Worm (Caenorhabditis elegans): ENCODE measurements around the gene C45B11.5.

Gene C45B11.5

ce11 chrV:11075209-11076027, 33.8 kb downstream of the C45B11.5 start:
- TF ChIP-seq nhr-77 (tag; optimal IDR thresholded peaks at IDR 0.05) (no peak), unc-39 (tag; optimal IDR thresholded peaks at IDR 0.05) (no peak), nhr-11 (tag; optimal IDR thresholded peaks at IDR 0.05) (no peak), nhr-23 (tag; optimal IDR thresholded peaks at IDR 0.05) (peak; percentile 26), ama-1 (optimal IDR thresholded peaks at IDR 0.05) (peak; percentile 64), tbx-2 (tag; optimal IDR thresholded peaks at IDR 0.05) (no peak), nhr-25 (tag; optimal IDR thresholded peaks at IDR 0.05) (peak; percentile 68), mdl-1 (tag; optimal IDR thresholded peaks at IDR 0.05) (peak; percentile 23), aly-2 (tag; optimal IDR thresholded peaks at IDR 0.05) (no peak), ztf-4 (tag; optimal IDR thresholded peaks at IDR 0.05) (no peak), pha-4 (tag; optimal IDR thresholded peaks at IDR 0.05) (no peak), unc-62 (GFP tag; optimal IDR thresholded peaks at IDR 0.05) (no peak), ztf-11 (tag; optimal IDR thresholded peaks at IDR 0.05) (no peak), nfya-1 (tag; optimal IDR thresholded peaks at IDR 0.05; ENCODE audit: insufficient read depth) (peak; percentile 78), ceh-16 (tag; optimal IDR thresholded peaks at IDR 0.05) (no peak), nhr-76 (tag; optimal IDR thresholded peaks at IDR 0.05) (no peak), ceh-28 (tag; optimal IDR thresholded peaks at IDR 0.05) (no peak), elt-3 (tag; optimal IDR thresholded peaks at IDR 0.05) (no peak), nhr-237 (tag; optimal IDR thresholded peaks at IDR 0.05) (no peak), lin-15B (tag; optimal IDR thresholded peaks at IDR 0.05) (peak; percentile 61), jun-1 (tag; optimal IDR thresholded peaks at IDR 0.05) (no peak), lin-39 (tag; optimal IDR thresholded peaks at IDR 0.05) (no peak), snpc-4 (tag; optimal IDR thresholded peaks at IDR 0.05) (peak; percentile 28), hmg-11 (tag; optimal IDR thresholded peaks at IDR 0.05) (peak; percentile 85), ZK546.5 (tag; optimal IDR thresholded peaks at IDR 0.05) (no peak), fkh-2 (tag; optimal IDR thresholded peaks at IDR 0.05) (no peak), ceh-9 (tag; optimal IDR thresholded peaks at IDR 0.05) (no peak)

ce11 chrV:11076028-11076402, 34.4 kb downstream of the C45B11.5 start:
- TF ChIP-seq nhr-43 (tag; optimal IDR thresholded peaks at IDR 0.05; ENCODE audit: poor library complexity, severe bottlenecking) = peak; percentile 14
- TF ChIP-seq ceh-16 (tag; optimal IDR thresholded peaks at IDR 0.05) = no peak
- no peak for TF ChIP-seq pha-4 (tag; optimal IDR thresholded peaks at IDR 0.05)
- TF ChIP-seq tbx-2 (tag; optimal IDR thresholded peaks at IDR 0.05) = peak; percentile 34
- TF ChIP-seq nhr-23 (tag; optimal IDR thresholded peaks at IDR 0.05) = no peak

ce11 chrV:11076403-11076802, 34.8 kb downstream of the C45B11.5 start:
- TF ChIP-seq aly-2 (tag; optimal IDR thresholded peaks at IDR 0.05) (no peak), ztf-11 (tag; optimal IDR thresholded peaks at IDR 0.05) (no peak), pha-4 (tag; optimal IDR thresholded peaks at IDR 0.05) (peak; percentile 32), jun-1 (tag; optimal IDR thresholded peaks at IDR 0.05) (peak; percentile 4), elt-2 (tag; optimal IDR thresholded peaks at IDR 0.05) (peak; percentile 52), egl-27 (tag; optimal IDR thresholded peaks at IDR 0.05) (no peak), nhr-25 (tag; optimal IDR thresholded peaks at IDR 0.05) (peak; percentile 72), ceh-28 (tag; optimal IDR thresholded peaks at IDR 0.05) (no peak), lin-15B (tag; optimal IDR thresholded peaks at IDR 0.05) (no peak), ama-1 (optimal IDR thresholded peaks at IDR 0.05) (peak; percentile 94), pqm-1 (tag; optimal IDR thresholded peaks at IDR 0.05) (no peak), zag-1 (tag; optimal IDR thresholded peaks at IDR 0.05) (no peak), egl-5 (tag; optimal IDR thresholded peaks at IDR 0.05) (peak; percentile 8)

- TF ChIP-seq mdl-1 (tag; optimal IDR thresholded peaks at IDR 0.05) = no peak
- TF ChIP-seq unc-39 (tag; optimal IDR thresholded peaks at IDR 0.05) = no peak
- peak; percentile 88 for TF ChIP-seq fos-1 (tag; optimal IDR thresholded peaks at IDR 0.05)
- peak; percentile 23 for TF ChIP-seq skn-1 (tag; optimal IDR thresholded peaks at IDR 0.05)
- TF ChIP-seq sea-2 (GFP tag; optimal IDR thresholded peaks at IDR 0.05) = no peak
- TF ChIP-seq ztf-11 (tag; optimal IDR thresholded peaks at IDR 0.05) = no peak
- peak; percentile 9 for TF ChIP-seq R02D3.7 (tag; optimal IDR thresholded peaks at IDR 0.05)
- TF ChIP-seq ceh-28 (tag; optimal IDR thresholded peaks at IDR 0.05) = peak; percentile 9
- TF ChIP-seq egl-5 (tag; optimal IDR thresholded peaks at IDR 0.05) = no peak
- no peak for TF ChIP-seq nhr-28 (tag; optimal IDR thresholded peaks at IDR 0.05)
- TF ChIP-seq elt-3 (tag; optimal IDR thresholded peaks at IDR 0.05) = peak in 1 of 3 experiments; percentile 32
- TF ChIP-seq elt-1 (tag; optimal IDR thresholded peaks at IDR 0.05) = peak; percentile 20
- peak; percentile 75 for TF ChIP-seq pha-4 (tag; optimal IDR thresholded peaks at IDR 0.05)
- no peak for TF ChIP-seq ceh-16 (tag; optimal IDR thresholded peaks at IDR 0.05)
- TF ChIP-seq nhr-43 (tag; optimal IDR thresholded peaks at IDR 0.05; ENCODE audit: poor library complexity, severe bottlenecking) = no peak
- peak; percentile 78 for TF ChIP-seq lin-15B (tag; optimal IDR thresholded peaks at IDR 0.05)
- no peak for TF ChIP-seq ztf-4 (tag; optimal IDR thresholded peaks at IDR 0.05)
- peak; percentile 74 for TF ChIP-seq lin-39 (tag; optimal IDR thresholded peaks at IDR 0.05)
- peak; percentile 34 for TF ChIP-seq tbx-2 (tag; optimal IDR thresholded peaks at IDR 0.05)
- no peak for TF ChIP-seq nhr-12 (tag; optimal IDR thresholded peaks at IDR 0.05)
- TF ChIP-seq zag-1 (tag; optimal IDR thresholded peaks at IDR 0.05) = no peak
- TF ChIP-seq nhr-23 (tag; optimal IDR thresholded peaks at IDR 0.05) = peak; percentile 78
- no peak for TF ChIP-seq daf-12 (tag; optimal IDR thresholded peaks at IDR 0.05)
- peak; percentile 58 for TF ChIP-seq fkh-10 (GFP tag; optimal IDR thresholded peaks at IDR 0.05)
- peak; percentile 22 for TF ChIP-seq ama-1 (optimal IDR thresholded peaks at IDR 0.05)
- TF ChIP-seq eor-1 (tag; optimal IDR thresholded peaks at IDR 0.05) = no peak
These were observed 36.6 kb downstream of the C45B11.5 start, which contains the start of gene act-2 for ce11 chrV:11078104-11078724. act-2 (minus strand) TSS chrV:11078154.
